Fruit fly (Drosophila melanogaster) whole organism, embryonic: ENCODE measurements around the gene CG32681.
A peak's percentile ranks its signal among the peaks of the same experiment; 100 is the strongest.

ENCODE experiments used
- CG10654 ChIP-seq: fragments of 200-800 bp; sonication (Bioruptor generic); optimal IDR thresholded peaks from 2 replicates; lab custom pipeline; 2016; ENCODE audit warnings: missing biosample characterization, missing genetic modification characterization
- CG11093 ChIP-seq: fragments of 200-800 bp; sonication (Bioruptor generic); IDR thresholded peaks from 3 replicates; pipeline ENCODE4 v1.3.6; 2022; ENCODE audit warnings: missing biosample characterization, missing genetic modification characterization
- CG12299 ChIP-seq: fragments of 200-800 bp; sonication (Bioruptor generic); optimal IDR thresholded peaks from 2 replicates; lab custom pipeline; 2018; ENCODE audit warnings: missing biosample characterization, mild to moderate bottlenecking, missing genetic modification characterization
- CG12942 ChIP-seq: fragments of 200-800 bp; sonication (Bioruptor generic); optimal IDR thresholded peaks from 3 replicates; lab custom pipeline; 2016; ENCODE audit warnings: missing biosample characterization, missing genetic modification characterization
- CG13123 ChIP-seq: fragments of 200-800 bp; sonication (Bioruptor generic); optimal IDR thresholded peaks from 2 replicates; lab custom pipeline; 2016; ENCODE audit warnings: missing biosample characterization, missing genetic modification characterization
- CG15479 ChIP-seq: fragments of 200-800 bp; sonication (Bioruptor generic); optimal IDR thresholded peaks from 3 replicates; lab custom pipeline; 2019; ENCODE audit warnings: missing biosample characterization, mild to moderate bottlenecking, missing genetic modification characterization, moderate library complexity
- CG1602 ChIP-seq: fragments of 200-800 bp; sonication (Bioruptor generic); optimal IDR thresholded peaks from 3 replicates; lab custom pipeline; 2016; ENCODE audit warnings: missing biosample characterization, missing genetic modification characterization
- CG1647 ChIP-seq: fragments of 200-800 bp; sonication (Bioruptor generic); optimal IDR thresholded peaks from 3 replicates; lab custom pipeline; 2016; ENCODE audit warnings: missing biosample characterization, missing genetic modification characterization
- CG16813 ChIP-seq: fragments of 200-800 bp; sonication (Bioruptor generic); IDR thresholded peaks from 3 replicates; pipeline ENCODE4 v1.3.6; 2022; ENCODE audit warnings: missing biosample characterization, missing genetic modification characterization; ENCODE audit not compliant: partially characterized antibody
- CG18764 ChIP-seq: fragments of 200-800 bp; sonication (Bioruptor generic); optimal IDR thresholded peaks from 3 replicates; lab custom pipeline; 2016; ENCODE audit warnings: missing biosample characterization, missing genetic modification characterization
- CG34224 ChIP-seq: fragments of 200-800 bp; sonication (Bioruptor generic); IDR thresholded peaks from 3 replicates; pipeline ENCODE4 v1.3.6; 2022; ENCODE audit warnings: missing biosample characterization, missing genetic modification characterization; ENCODE audit not compliant: partially characterized antibody
- CG4404 ChIP-seq: fragments of 200-800 bp; sonication (Bioruptor generic); IDR thresholded peaks from 2 replicates; pipeline ENCODE4 v1.3.6; 2022; ENCODE audit warnings: missing biosample characterization, missing genetic modification characterization
- CG4617 ChIP-seq: fragments of 200-800 bp; sonication (Bioruptor generic); optimal IDR thresholded peaks from 3 replicates; lab custom pipeline; 2016; ENCODE audit warnings: missing biosample characterization, missing genetic modification characterization, borderline replicate concordance
- CG4854 ChIP-seq: fragments of 200-800 bp; sonication (Bioruptor generic); optimal IDR thresholded peaks from 2 replicates; lab custom pipeline; 2016; ENCODE audit warnings: missing biosample characterization, missing genetic modification characterization, inconsistent platforms
- CG6272 ChIP-seq: fragments of 200-800 bp; sonication (Bioruptor generic); IDR thresholded peaks from 2 replicates; pipeline ENCODE4 v1.3.6; 2022; ENCODE audit warnings: missing biosample characterization, missing genetic modification characterization
- CG7357 ChIP-seq: fragments of 200-800 bp; sonication (Bioruptor generic); IDR thresholded peaks from 3 replicates; pipeline ENCODE4 v1.3.6; 2022; ENCODE audit warnings: missing biosample characterization, missing genetic modification characterization
- CG7556 ChIP-seq: fragments of 200-800 bp; sonication (Bioruptor generic); optimal IDR thresholded peaks from 2 replicates; lab custom pipeline; 2017; ENCODE audit warnings: missing biosample characterization, mild to moderate bottlenecking, missing genetic modification characterization
- CG8089 ChIP-seq: fragments of 200-800 bp; sonication (Bioruptor generic); optimal IDR thresholded peaks from 3 replicates; lab custom pipeline; 2016; ENCODE audit warnings: missing biosample characterization, missing genetic modification characterization
- CG8924 ChIP-seq: fragments of 200-800 bp; optimal IDR thresholded peaks from 3 replicates; lab custom pipeline; 2019; ENCODE audit warnings: missing biosample characterization, mild to moderate bottlenecking, missing genetic modification characterization, moderate library complexity
- Fer1 ChIP-seq: fragments of 200-800 bp; sonication (Bioruptor generic); optimal IDR thresholded peaks from 2 replicates; lab custom pipeline; 2017; ENCODE audit warnings: missing biosample characterization, mild to moderate bottlenecking, missing genetic modification characterization
- Max ChIP-seq: fragments of 200-800 bp; sonication (Bioruptor generic); optimal IDR thresholded peaks from 2 replicates; lab custom pipeline; 2016; ENCODE audit warnings: missing biosample characterization, mild to moderate bottlenecking, missing genetic modification characterization
- Mes4 ChIP-seq: fragments of 200-800 bp; sonication (Bioruptor generic); optimal IDR thresholded peaks from 2 replicates; lab custom pipeline; 2016; ENCODE audit warnings: missing biosample characterization, missing genetic modification characterization
- Myb ChIP-seq: fragments of 200-800 bp; sonication (Bioruptor generic); optimal IDR thresholded peaks from 2 replicates; lab custom pipeline; 2016; ENCODE audit warnings: missing biosample characterization, missing genetic modification characterization
- NK7.1 ChIP-seq: fragments of 200-800 bp; sonication (Bioruptor generic); optimal IDR thresholded peaks from 3 replicates; lab custom pipeline; 2016; ENCODE audit warnings: missing biosample characterization, missing genetic modification characterization
- Neu2 ChIP-seq: fragments of 200-800 bp; sonication (Bioruptor generic); optimal IDR thresholded peaks from 3 replicates; lab custom pipeline; 2016; ENCODE audit warnings: missing biosample characterization, missing genetic modification characterization, borderline replicate concordance
- Nf-YC ChIP-seq: fragments of 200-800 bp; optimal IDR thresholded peaks from 3 replicates; lab custom pipeline; 2019; ENCODE audit warnings: missing biosample characterization, mild to moderate bottlenecking, missing genetic modification characterization, moderate library complexity
- PHDP ChIP-seq: fragments of 200-800 bp; sonication (Bioruptor generic); optimal IDR thresholded peaks from 3 replicates; lab custom pipeline; 2018; ENCODE audit warnings: missing biosample characterization, mild to moderate bottlenecking, missing genetic modification characterization, moderate library complexity
- Ravus ChIP-seq: fragments of 200-800 bp; sonication (Bioruptor generic); IDR thresholded peaks from 2 replicates; pipeline ENCODE4 v1.3.6; 2022; ENCODE audit warnings: missing biosample characterization, missing genetic modification characterization
- Xrp1 ChIP-seq: fragments of 200-800 bp; sonication (Bioruptor generic); IDR thresholded peaks from 2 replicates; pipeline ENCODE4 v1.3.6; 2022; ENCODE audit warnings: missing biosample characterization, missing genetic modification characterization
- ab ChIP-seq: fragments of 200-800 bp; sonication (Bioruptor generic); optimal IDR thresholded peaks from 2 replicates; lab custom pipeline; 2016; ENCODE audit warnings: missing biosample characterization, missing genetic modification characterization
- ato ChIP-seq: fragments of 200-800 bp; sonication (Bioruptor generic); IDR thresholded peaks from 2 replicates; pipeline ENCODE4 v1.3.6; 2022; ENCODE audit warnings: missing biosample characterization, missing genetic modification characterization; ENCODE audit not compliant: partially characterized antibody
- bigmax ChIP-seq: fragments of 200-800 bp; sonication (Bioruptor generic); optimal IDR thresholded peaks from 2 replicates; lab custom pipeline; 2018; ENCODE audit warnings: missing biosample characterization, mild to moderate bottlenecking, missing genetic modification characterization
- bsh ChIP-seq, 2 experiments: fragments of 200-800 bp; sonication (Bioruptor generic); optimal IDR thresholded peaks; 2 replicates each; lab custom pipeline; 2017 to 2018; ENCODE audit warnings: mild to moderate bottlenecking in 2 of 2, missing biosample characterization in 2 of 2, missing genetic modification characterization in 2 of 2, moderate library complexity in 1 of 2
- chinmo ChIP-seq: fragments of 200-800 bp; sonication (Bioruptor generic); IDR thresholded peaks from 4 replicates; pipeline ENCODE4 v1.3.6; 2022; ENCODE audit warnings: missing biosample characterization, missing genetic modification characterization; ENCODE audit not compliant: partially characterized antibody
- ci ChIP-seq: fragments of 200-800 bp; sonication (Bioruptor generic); IDR thresholded peaks from 3 replicates; pipeline ENCODE4 v1.3.6; 2022; ENCODE audit warnings: missing biosample characterization, missing genetic modification characterization
- crol ChIP-seq: fragments of 200-800 bp; sonication (Bioruptor generic); IDR thresholded peaks from 2 replicates; pipeline ENCODE4 v1.3.6; 2022; ENCODE audit warnings: missing biosample characterization, missing genetic modification characterization
- exex ChIP-seq: fragments of 200-800 bp; sonication (Bioruptor generic); optimal IDR thresholded peaks from 4 replicates; lab custom pipeline; 2018; ENCODE audit warnings: missing biosample characterization, mild to moderate bottlenecking, missing genetic modification characterization, moderate library complexity
- ham ChIP-seq: fragments of 200-800 bp; sonication (Bioruptor generic); IDR thresholded peaks from 2 replicates; pipeline ENCODE4 v1.3.6; 2022; ENCODE audit warnings: missing biosample characterization, missing genetic modification characterization
- ind ChIP-seq: fragments of 200-800 bp; sonication (Bioruptor generic); optimal IDR thresholded peaks from 3 replicates; lab custom pipeline; 2016; ENCODE audit warnings: missing biosample characterization, missing genetic modification characterization
- inv ChIP-seq: fragments of 200-800 bp; sonication (Bioruptor generic); IDR thresholded peaks from 2 replicates; pipeline ENCODE4 v1.3.6; 2022; ENCODE audit warnings: missing biosample characterization, missing genetic modification characterization; ENCODE audit not compliant: partially characterized antibody
- jing ChIP-seq: fragments of 200-800 bp; sonication (Bioruptor generic); optimal IDR thresholded peaks from 2 replicates; lab custom pipeline; 2018; ENCODE audit warnings: missing biosample characterization, mild to moderate bottlenecking, missing genetic modification characterization
- lola ChIP-seq, 3 experiments: fragments of >200 bp in 2 of 3; fragments of 200-800 bp in 1 of 3; sonication (Bioruptor generic) in 1 of 3; optimal IDR thresholded peaks; 2 replicates each; lab custom pipeline; 2017 to 2019; ENCODE audit warnings: missing biosample characterization in 3 of 3, missing genetic modification characterization in 3 of 3, mild to moderate bottlenecking in 1 of 3, moderate library complexity in 1 of 3
- maf-S ChIP-seq: fragments of 200-800 bp; sonication (Bioruptor generic); optimal IDR thresholded peaks from 2 replicates; lab custom pipeline; 2016; ENCODE audit warnings: missing biosample characterization, missing genetic modification characterization
- nerfin-1 ChIP-seq: fragments of 200-800 bp; sonication (Bioruptor generic); optimal IDR thresholded peaks from 3 replicates; lab custom pipeline; 2019; ENCODE audit warnings: missing biosample characterization, mild to moderate bottlenecking, missing genetic modification characterization, moderate library complexity
- pb ChIP-seq: fragments of 200-800 bp; sonication (Bioruptor generic); optimal IDR thresholded peaks from 3 replicates; lab custom pipeline; 2016; ENCODE audit warnings: missing biosample characterization, missing genetic modification characterization
- ssp ChIP-seq: fragments of 200-800 bp; sonication (Bioruptor generic); IDR thresholded peaks from 2 replicates; pipeline ENCODE4 v1.3.6; 2022; ENCODE audit warnings: missing biosample characterization, missing genetic modification characterization
- usp ChIP-seq: fragments of >200 bp; optimal IDR thresholded peaks from 2 replicates; lab custom pipeline; 2017; ENCODE audit warnings: missing biosample characterization, missing genetic modification characterization
- wdn ChIP-seq: fragments of 200-800 bp; sonication (Bioruptor generic); IDR thresholded peaks from 2 replicates; pipeline ENCODE4 v1.3.6; 2022; ENCODE audit warnings: missing biosample characterization, missing genetic modification characterization
- wek ChIP-seq: fragments of 200-800 bp; sonication (Bioruptor generic); optimal IDR thresholded peaks from 3 replicates; lab custom pipeline; 2018; ENCODE audit warnings: missing biosample characterization, mild to moderate bottlenecking, missing genetic modification characterization, moderate library complexity
- zen2 ChIP-seq: fragments of 200-800 bp; sonication (Bioruptor generic); IDR thresholded peaks from 3 replicates; pipeline ENCODE4 v1.3.6; 2022; ENCODE audit warnings: missing biosample characterization, missing genetic modification characterization; ENCODE audit not compliant: partially characterized antibody

The CG32681 gene

dm6 chrX:10365748-10366415 lies 15.3 kb downstream of the CG32681 start (continued):
- TF ChIP-seq Neu2 (GFP tag; lab: Kevin White, UChicago) (no peak), CG7556 (GFP tag; lab: Kevin White, UChicago) (peak; percentile 1), bsh (GFP tag; optimal IDR thresholded peaks at IDR 0.05; lab: Kevin White, UChicago) (no peak), Xrp1 (no peak), CG18764 (GFP tag; lab: Kevin White, UChicago) (no peak), ssp (no peak), Nf-YC (tag; lab: Kevin White, UChicago) (peak; percentile 46), CG1647 (GFP tag; lab: Kevin White, UChicago) (no peak), CG4854 (GFP tag; lab: Kevin White, UChicago) (no peak), Myb (peak; percentile 65), bigmax (no peak), CG16813 (GFP tag; lab: Robert Waterston, UW) (peak; percentile 94), wdn (GFP tag; lab: Robert Waterston, UW) (no peak), ham (GFP tag; lab: Robert Waterston, UW) (no peak), CG7357 (GFP tag; lab: Robert Waterston, UW) (no peak), CG12942 (no peak), CG4404 (GFP tag; lab: Robert Waterston, UW) (no peak), ci (no peak), CG10654 (no peak), NK7.1 (no peak), zen2 (GFP tag; lab: Robert Waterston, UW) (peak; percentile 87), pb (GFP tag; lab: Kevin White, UChicago) (no peak), inv (GFP tag; lab: Robert Waterston, UW) (peak; percentile 83), chinmo (GFP tag; lab: Robert Waterston, UW) (peak; percentile 92), ind (GFP tag; lab: Kevin White, UChicago) (no peak), Max (no peak), Ravus (GFP tag; lab: Robert Waterston, UW) (no peak), Mes4 (GFP tag; lab: Kevin White, UChicago) (no peak), maf-S (GFP tag; lab: Kevin White, UChicago) (no peak), CG15479 (GFP tag; lab: Kevin White, UChicago) (peak; percentile 41), CG6272 (GFP tag; lab: Robert Waterston, UW) (no peak), wek (GFP tag; lab: Kevin White, UChicago) (peak; percentile 23), crol (GFP tag; lab: Robert Waterston, UW) (no peak), nerfin-1 (tag; lab: Kevin White, UChicago) (peak; percentile 55), CG8924 (tag; lab: Kevin White, UChicago) (peak; percentile 61), CG4617 (GFP tag; lab: Kevin White, UChicago) (peak; percentile 51), CG8089 (no peak), CG11093 (GFP tag; lab: Robert Waterston, UW) (no peak), CG12299 (tag; lab: Kevin White, UChicago) (peak; percentile 41), CG1602 (no peak), jing (no peak), exex (tag; lab: Kevin White, UChicago) (peak; percentile 17), lola (GFP tag; optimal IDR thresholded peaks at IDR 0.05; lab: Kevin White, UChicago) (no peak), CG34224 (GFP tag; lab: Robert Waterston, UW) (peak; percentile 91), ab (GFP tag; lab: Kevin White, UChicago) (no peak), CG13123 (GFP tag; lab: Kevin White, UChicago) (no peak), Fer1 (GFP tag; lab: Kevin White, UChicago) (peak; percentile 62), ato (GFP tag; lab: Robert Waterston, UW) (peak; percentile 97), PHDP (tag; lab: Kevin White, UChicago) (no peak), usp (GFP tag; lab: Kevin White, UChicago) (no peak)
